Fruit fly (Drosophila melanogaster): ENCODE measurements around the gene ifc.

ifc gene

dm6 chr2L:6037830-6038229, 51.7 kb downstream of the ifc start, which contains the start of the genes CG9117 and CG31643:
CG9117 (minus strand) TSS chr2L:6037902.
CG31643 (plus strand) TSS chr2L:6038117.
- TF ChIP-seq CG10565 (GFP tag; optimal IDR thresholded peaks at IDR 0.05) (no peak), vfl (GFP tag; optimal IDR thresholded peaks at IDR 0.05) (no peak), CG32532 (GFP tag; IDR thresholded peaks at IDR 0.05) (peak; percentile 52), dysf (GFP tag; IDR thresholded peaks at IDR 0.05) (0 out of 3 replicates have a peak, but pooled peaks have one; percentile 6), z (GFP tag; IDR thresholded peaks at IDR 0.05) (no peak), CG1603 (tag; optimal IDR thresholded peaks at IDR 0.05) (peak; percentile 69), CG12236 (GFP tag; optimal IDR thresholded peaks at IDR 0.05) (peak; percentile 37), NC2β (GFP tag; optimal IDR thresholded peaks at IDR 0.05) (peak; percentile 32), PHDP (tag; optimal IDR thresholded peaks at IDR 0.05) (peak; percentile 66), Doc3 (GFP tag; IDR thresholded peaks at IDR 0.05; ENCODE audit: partially characterized antibody) (peak; percentile 31; the same call in 1 of the 3 replicates), cad (GFP tag; optimal IDR thresholded peaks at IDR 0.05) (no peak), pum (GFP tag; optimal IDR thresholded peaks at IDR 0.05) (peak; percentile 13), HmgZ (tag; optimal IDR thresholded peaks at IDR 0.05) (peak; percentile 78), tll (GFP tag; optimal IDR thresholded peaks at IDR 0.05) (peak in 1 of 2 experiments; percentile 76), Stat92E (GFP tag; optimal IDR thresholded peaks at IDR 0.05) (no peak), CG33213 (GFP tag; optimal IDR thresholded peaks at IDR 0.05) (peak; percentile 47), disco-r (GFP tag; optimal IDR thresholded peaks at IDR 0.05) (no peak), CG8388 (GFP tag; optimal IDR thresholded peaks at IDR 0.05) (peak; percentile 52), CG13624 (GFP tag; optimal IDR thresholded peaks at IDR 0.05) (peak; percentile 76), CG1792 (GFP tag; optimal IDR thresholded peaks at IDR 0.05) (no peak), CG33557 (GFP tag; optimal IDR thresholded peaks at IDR 0.05) (peak; percentile 20), Pdp1 (GFP tag; optimal IDR thresholded peaks at IDR 0.05) (peak; percentile 71 to 83), ase (GFP tag; IDR thresholded peaks at IDR 0.05) (0 out of 3 replicates have a peak, but pooled peaks have one; percentile 47), stwl (tag; optimal IDR thresholded peaks at IDR 0.05) (peak; percentile 54), CG8924 (tag; optimal IDR thresholded peaks at IDR 0.05) (peak; percentile 53), zfh2 (GFP tag; optimal IDR thresholded peaks at IDR 0.05) (peak; percentile 68), ci (GFP tag; IDR thresholded peaks at IDR 0.05) (0 out of 3 replicates have a peak, but pooled peaks have one; percentile 31), Sry-β (GFP tag; optimal IDR thresholded peaks at IDR 0.05) (peak; percentile 1), Nf-YB (GFP tag; optimal IDR thresholded peaks at IDR 0.05) (peak; percentile 10), fd96Cb (tag; optimal IDR thresholded peaks at IDR 0.05) (peak; percentile 9), row (GFP tag; IDR thresholded peaks at IDR 0.05) (peak; percentile 78), mirr (GFP tag; optimal IDR thresholded peaks at IDR 0.05) (peak; percentile 48), CG10267 (tag; optimal IDR thresholded peaks at IDR 0.05) (peak; percentile 57), NK7.1 (GFP tag; optimal IDR thresholded peaks at IDR 0.05) (no peak), CG11695 (GFP tag; IDR thresholded peaks at IDR 0.05) (peak; percentile 43; the same call in 1 of the 3 replicates), Chrac-16 (GFP tag; optimal IDR thresholded peaks at IDR 0.05) (peak; percentile 31), lab (GFP tag; optimal IDR thresholded peaks at IDR 0.05) (no peak), CG12104 (GFP tag; optimal IDR thresholded peaks at IDR 0.05) (peak; percentile 14), CG13775 (GFP tag; optimal IDR thresholded peaks at IDR 0.05) (peak; percentile 56), sima (GFP tag; optimal IDR thresholded peaks at IDR 0.05) (no peak), Ets65A (GFP tag) (peak; percentile 91), hbn (GFP tag; IDR thresholded peaks at IDR 0.05; ENCODE audit: partially characterized antibody) (peak; percentile 34; the same call in 1 of the 2 replicates), ato (GFP tag; IDR thresholded peaks at IDR 0.05; ENCODE audit: partially characterized antibody) (no peak), kay (GFP tag; optimal IDR thresholded peaks at IDR 0.05) (peak; percentile 33), CG2116 (GFP tag; optimal IDR thresholded peaks at IDR 0.05) (peak; percentile 57), stc (GFP tag; IDR thresholded peaks at IDR 0.05) (peak; percentile 21; the same call in 1 of the 2 replicates), ssp (GFP tag; IDR thresholded peaks at IDR 0.05) (no peak), trem (tag; optimal IDR thresholded peaks at IDR 0.05) (peak; percentile 99), Mrtf (GFP tag; IDR thresholded peaks at IDR 0.05) (no peak), al (GFP tag; IDR thresholded peaks at IDR 0.05) (0 out of 2 replicates have a peak, but pooled peaks have one; percentile 4)

Measured in whole organism, embryonic.